Worm (Caenorhabditis elegans): ENCODE results near the gene dpy-27.
"Not testable (repeated sequence)": the region's sequence is repeated elsewhere in the genome, so short reads cannot be mapped to it uniquely, and the experiment has no call there.

DNA sequence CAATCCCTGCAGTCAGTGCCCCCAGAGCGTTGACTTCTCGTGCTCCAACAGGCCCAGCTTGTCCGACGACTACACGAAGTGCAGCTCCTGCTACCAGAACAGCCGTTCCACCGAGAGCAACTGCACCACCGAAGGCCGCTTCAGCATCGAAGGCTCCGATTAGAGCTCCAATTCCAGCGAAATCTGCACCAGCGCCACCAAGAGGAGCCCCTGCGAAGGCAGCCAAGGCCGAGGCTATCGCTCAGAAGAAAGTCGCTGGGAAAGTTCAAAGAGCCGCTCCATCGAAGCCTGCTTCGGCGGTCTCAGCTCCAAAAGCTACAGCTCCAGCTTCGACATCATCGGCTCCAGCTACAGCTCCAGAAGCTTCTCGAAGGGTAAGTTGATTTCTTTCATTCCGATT, 26.2 kb upstream of the dpy-27 start:
- 0 out of 2 replicates have a peak, but pooled peaks have one; percentile 13 for TF ChIP-seq T22C8.4 (GFP tag; IDR thresholded peaks at IDR 0.05)
- not testable (repeated sequence) for TF ChIP-seq flt-1 (GFP tag; IDR thresholded peaks at IDR 0.05); ztf-23 (GFP tag; IDR thresholded peaks at IDR 0.05); ref-1 (GFP tag; conservative IDR thresholded peaks at IDR 0.05); tab-1 (GFP tag; IDR thresholded peaks at IDR 0.05); ztf-29 (GFP tag; IDR thresholded peaks at IDR 0.05); med-1 (GFP tag; optimal IDR thresholded peaks at IDR 0.05; ENCODE audit: insufficient read depth)

All from whole organism, midembryonic.